Worm (Caenorhabditis elegans) whole organism, L3 larva: Measurements from ENCODE around the gene uda-1.

Experiments used
- aly-2 ChIP-seq: fragments of 150-350 bp; optimal IDR thresholded peaks from 2 replicates; lab custom pipeline; 2014; ENCODE audit warnings: missing biosample characterization, missing genetic modification characterization
- nhr-25 ChIP-seq: sonication (generic microtip); optimal IDR thresholded peaks from 2 replicates; lab custom pipeline; 2017; ENCODE audit warnings: missing biosample characterization, missing genetic modification characterization
- pqm-1 ChIP-seq: fragments of 150-350 bp; optimal IDR thresholded peaks from 2 replicates; lab custom pipeline; 2017; ENCODE audit warnings: missing biosample characterization, missing genetic modification characterization, inconsistent platforms

DNA sequence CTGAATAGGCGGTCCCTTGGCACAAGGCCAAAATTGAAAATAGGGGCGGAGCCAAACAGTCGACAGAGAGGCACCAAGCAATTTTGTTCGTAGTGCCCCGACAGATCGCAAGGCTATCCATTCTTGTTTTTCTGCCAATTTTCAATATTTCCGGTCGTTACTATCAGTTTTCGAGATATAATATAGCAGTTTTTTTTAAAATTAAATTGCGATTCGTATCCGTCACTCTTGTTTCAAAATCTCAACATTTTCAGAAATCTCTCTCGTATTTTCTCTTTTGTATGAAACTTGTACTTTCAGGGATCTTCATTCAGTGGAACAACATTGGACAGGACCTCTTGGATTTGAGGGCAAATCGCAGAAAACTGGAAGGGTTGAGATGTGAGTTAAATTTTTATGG, 32.5 kb downstream of the uda-1 start, which contains the start of gene F57A8.1:
- TF ChIP-seq nhr-25 (tag; lab: Kevin White, UChicago) (no peak), pqm-1 (tag; lab: Kevin White, UChicago) (no peak), aly-2 (tag; lab: Kevin White, UChicago) (no peak)
